Fruit fly (Drosophila melanogaster) whole organism, prepupa: Measurements from ENCODE around the gene PAPLA1.

ENCODE experiments used
- Blimp-1 ChIP-seq: fragments of 200-800 bp; sonication (Bioruptor generic); optimal IDR thresholded peaks from 3 replicates; lab custom pipeline; 2017; ENCODE audit warnings: missing biosample characterization, missing genetic modification characterization, mild to moderate bottlenecking, moderate library complexity, missing genetic modification reagents
- CG1621 ChIP-seq: fragments of 200-800 bp; sonication (Bioruptor generic); optimal IDR thresholded peaks from 3 replicates; lab custom pipeline; 2018; ENCODE audit warnings: missing biosample characterization, mild to moderate bottlenecking, missing genetic modification characterization
- CG16779 ChIP-seq: fragments of 200-800 bp; sonication (Bioruptor generic); optimal IDR thresholded peaks from 3 replicates; lab custom pipeline; 2017; ENCODE audit warnings: missing biosample characterization, mild to moderate bottlenecking, missing genetic modification characterization
- CG34406 ChIP-seq: fragments of 200-800 bp; sonication (Bioruptor generic); optimal IDR thresholded peaks from 3 replicates; lab custom pipeline; 2016; ENCODE audit warnings: missing biosample characterization, missing genetic modification characterization
- CG6792 ChIP-seq: fragments of 200-800 bp; sonication (Bioruptor generic); optimal IDR thresholded peaks from 3 replicates; lab custom pipeline; 2016; ENCODE audit warnings: missing biosample characterization, missing genetic modification characterization
- CG7368 ChIP-seq: fragments of 200-800 bp; sonication (Bioruptor generic); optimal IDR thresholded peaks from 3 replicates; lab custom pipeline; 2016; ENCODE audit warnings: missing biosample characterization, missing genetic modification characterization
- CG9139 ChIP-seq: fragments of 200-800 bp; sonication (Bioruptor generic); optimal IDR thresholded peaks from 3 replicates; lab custom pipeline; 2017; ENCODE audit warnings: missing biosample characterization, mild to moderate bottlenecking, missing genetic modification characterization
- Hr4 ChIP-seq: fragments of 200-800 bp; sonication (Bioruptor generic); optimal IDR thresholded peaks from 3 replicates; lab custom pipeline; 2016; ENCODE audit warnings: missing biosample characterization, missing genetic modification characterization
- Sox102F ChIP-seq: fragments of 200-800 bp; sonication (Bioruptor generic); optimal IDR thresholded peaks from 2 replicates; lab custom pipeline; 2016; ENCODE audit warnings: missing biosample characterization, mild to moderate bottlenecking, missing genetic modification characterization
- Sox14 ChIP-seq: fragments of 200-800 bp; sonication (Bioruptor generic); optimal IDR thresholded peaks from 3 replicates; lab custom pipeline; 2016; ENCODE audit warnings: missing biosample characterization, missing genetic modification characterization
- esn ChIP-seq: fragments of 200-800 bp; sonication (Bioruptor generic); optimal IDR thresholded peaks from 2 replicates; lab custom pipeline; 2016; ENCODE audit warnings: missing biosample characterization, mild to moderate bottlenecking, missing genetic modification characterization, moderate library complexity
- net ChIP-seq: fragments of 200-800 bp; sonication (Bioruptor generic); optimal IDR thresholded peaks from 3 replicates; lab custom pipeline; 2016; ENCODE audit warnings: missing biosample characterization, missing genetic modification characterization
- pdm3 ChIP-seq: fragments of 200-800 bp; sonication (Bioruptor generic); optimal IDR thresholded peaks from 3 replicates; lab custom pipeline; 2016; ENCODE audit warnings: missing biosample characterization, missing genetic modification characterization

dm6 chr2L:8190681-8191080 lies 31.2 kb upstream of the PAPLA1 start, which contains the start of gene CG34134:
- TF ChIP-seq CG1621 (tag; lab: Kevin White, UChicago) (no peak), CG34406 (GFP tag; lab: Kevin White, UChicago) (no peak), esn (GFP tag; lab: Kevin White, UChicago) (no peak), CG9139 (GFP tag; lab: Kevin White, UChicago) (no peak), CG7368 (no peak), CG16779 (no peak), Sox102F (GFP tag; lab: Kevin White, UChicago) (no peak), Sox14 (GFP tag; lab: Kevin White, UChicago) (no peak), net (no peak), pdm3 (GFP tag; lab: Kevin White, UChicago) (no peak), Blimp-1 (GFP tag; lab: Kevin White, UChicago) (no peak), CG6792 (GFP tag; lab: Kevin White, UChicago) (no peak), Hr4 (GFP tag; lab: Kevin White, UChicago) (no peak)
